Fruit fly (Drosophila melanogaster) S2 (cell line): Measurements from ENCODE around the gene TTLL4A.

Source experiments
- CG8478 ChIP-seq: fragments of >200 bp; optimal IDR thresholded peaks from 2 replicates; lab custom pipeline; 2018
- CTCF ChIP-seq, 2 experiments: fragments of >200 bp; optimal IDR thresholded peaks; 2 replicates each; lab custom pipeline; 2018

- TF ChIP-seq CTCF (optimal IDR thresholded peaks at IDR 0.05; lab: Kevin White, UChicago): no peak
- no peak for TF ChIP-seq CG8478 (lab: Kevin White, UChicago)
Observed at dm6 chr2L:10976864-10977586, 12.2 kb upstream of the TTLL4A start.
